Fruit fly (Drosophila melanogaster): ENCODE data around the gene futsch.
A peak's percentile ranks its signal among the peaks of the same experiment; 100 is the strongest.

Gene futsch

dm6 chrX:1482840-1483518 is 74.1 kb downstream of the futsch start, which contains the start of the genes sta and inc (continued):
- no peak for TF ChIP-seq TFAM (GFP tag; optimal IDR thresholded peaks at IDR 0.05)
- TF ChIP-seq BEAF-32 (GFP tag; optimal IDR thresholded peaks at IDR 0.05) = peak; percentile 74
- TF ChIP-seq CG12071 (GFP tag; optimal IDR thresholded peaks at IDR 0.05) = peak; percentile 77
- no peak for TF ChIP-seq CG6272 (GFP tag; IDR thresholded peaks at IDR 0.05)
- peak in 1 of 2 experiments; percentile 28 for TF ChIP-seq crp (GFP tag; optimal IDR thresholded peaks at IDR 0.05)
- TF ChIP-seq fd102C (GFP tag; optimal IDR thresholded peaks at IDR 0.05) = no peak
- no peak for TF ChIP-seq cas (GFP tag; IDR thresholded peaks at IDR 0.05)
- TF ChIP-seq Max (GFP tag; optimal IDR thresholded peaks at IDR 0.05) = peak; percentile 61
- TF ChIP-seq CG4617 (GFP tag; optimal IDR thresholded peaks at IDR 0.05; ENCODE audit: borderline replicate concordance) = peak; percentile 49
- TF ChIP-seq Dll (GFP tag; IDR thresholded peaks at IDR 0.05; ENCODE audit: partially characterized antibody) = peak; percentile 64; the same call in 2 of the 4 replicates
- TF ChIP-seq GATAe (GFP tag; conservative IDR thresholded peaks at IDR 0.05) = no peak
- peak; percentile 32; the same call in 1 of the 2 replicates for TF ChIP-seq lmd (GFP tag; IDR thresholded peaks at IDR 0.05)
- peak; percentile 35 for TF ChIP-seq CG31224 (GFP tag; IDR thresholded peaks at IDR 0.05)
- TF ChIP-seq tx (GFP tag; optimal IDR thresholded peaks at IDR 0.05) = peak; percentile 26
- no peak for TF ChIP-seq Hr3 (GFP tag; optimal IDR thresholded peaks at IDR 0.05)
- peak; percentile 44 for TF ChIP-seq pita (GFP tag; optimal IDR thresholded peaks at IDR 0.05)
- TF ChIP-seq luna (GFP tag; optimal IDR thresholded peaks at IDR 0.05) = peak; percentile 6
- TF ChIP-seq emc (GFP tag; optimal IDR thresholded peaks at IDR 0.05) = no peak
- TF ChIP-seq CG4282 (GFP tag; optimal IDR thresholded peaks at IDR 0.05) = no peak
- TF ChIP-seq tup (GFP tag; optimal IDR thresholded peaks at IDR 0.05) = peak; percentile 17
- no peak for TF ChIP-seq Lim3 (GFP tag; IDR thresholded peaks at IDR 0.05)
- TF ChIP-seq CG15269 (tag; optimal IDR thresholded peaks at IDR 0.05) = peak; percentile 60
- peak; percentile 58 for TF ChIP-seq CG5245 (GFP tag; optimal IDR thresholded peaks at IDR 0.05)
- TF ChIP-seq D19B (GFP tag; optimal IDR thresholded peaks at IDR 0.05) = peak; percentile 54
- no peak for TF ChIP-seq gem (tag; optimal IDR thresholded peaks at IDR 0.05)
- TF ChIP-seq tll (GFP tag; optimal IDR thresholded peaks at IDR 0.05) = no peak
- peak; percentile 68 for TF ChIP-seq CG3847 (GFP tag; IDR thresholded peaks at IDR 0.05)
- no peak for TF ChIP-seq CG9215 (GFP tag; IDR thresholded peaks at IDR 0.05)
- no peak for TF ChIP-seq ab (GFP tag; optimal IDR thresholded peaks at IDR 0.05)
- TF ChIP-seq ranshi (GFP tag; IDR thresholded peaks at IDR 0.05) = peak; percentile 52; the same call in 1 of the 2 replicates
- TF ChIP-seq CG10565 (GFP tag; optimal IDR thresholded peaks at IDR 0.05) = no peak
- TF ChIP-seq CG2116 (GFP tag; optimal IDR thresholded peaks at IDR 0.05) = peak; percentile 81
- peak; percentile 73 for TF ChIP-seq CG31365 (tag; optimal IDR thresholded peaks at IDR 0.05)
- peak; percentile 81 for TF ChIP-seq B-H2 (GFP tag; optimal IDR thresholded peaks at IDR 0.05)
- TF ChIP-seq CG12104 (GFP tag; optimal IDR thresholded peaks at IDR 0.05) = peak; percentile 61
- peak; percentile 35 for TF ChIP-seq lbe (GFP tag; optimal IDR thresholded peaks at IDR 0.05)
- TF ChIP-seq CG4730 (GFP tag; IDR thresholded peaks at IDR 0.05) = no peak
- no peak for TF ChIP-seq CG4820 (GFP tag; optimal IDR thresholded peaks at IDR 0.05)
- no peak for TF ChIP-seq al (GFP tag; IDR thresholded peaks at IDR 0.05)
- peak; percentile 71 for TF ChIP-seq ATbp (GFP tag; optimal IDR thresholded peaks at IDR 0.05)
- peak; percentile 94 for TF ChIP-seq YL-1 (GFP tag; optimal IDR thresholded peaks at IDR 0.05)
- TF ChIP-seq Ravus (GFP tag; IDR thresholded peaks at IDR 0.05) = no peak
- peak; percentile 92 for TF ChIP-seq bigmax (GFP tag; optimal IDR thresholded peaks at IDR 0.05)
- TF ChIP-seq ara (GFP tag; IDR thresholded peaks at IDR 0.05) = no peak
- peak; percentile 85 for TF ChIP-seq bcd (GFP tag; optimal IDR thresholded peaks at IDR 0.05)
- TF ChIP-seq CG6689 (GFP tag; IDR thresholded peaks at IDR 0.05) = no peak
- TF ChIP-seq Gug (GFP tag; IDR thresholded peaks at IDR 0.05) = peak; percentile 22; the same call in 1 of the 4 replicates
- TF ChIP-seq CG11456 (GFP tag; IDR thresholded peaks at IDR 0.05) = peak; percentile 74; the same call in 2 of the 3 replicates
- no peak for TF ChIP-seq CG15073 (GFP tag; optimal IDR thresholded peaks at IDR 0.05)
- TF ChIP-seq CG11085 (GFP tag; IDR thresholded peaks at IDR 0.05) = no peak; the same call in 1 of the 2 replicates

Measured in whole organism, embryonic.